Worm (Caenorhabditis elegans) whole organism, L3 larva: ENCODE results near the gene F07G6.5.
"Not testable (repeated sequence)": the region's sequence is repeated elsewhere in the genome, so short reads cannot be mapped to it uniquely, and the experiment has no call there.

Source experiments
- R02D3.7 ChIP-seq: fragments of 150-350 bp; optimal IDR thresholded peaks from 2 replicates; lab custom pipeline; 2014; ENCODE audit warnings: missing biosample characterization, missing genetic modification characterization
- ZK546.5 ChIP-seq: sonication (generic microtip); optimal IDR thresholded peaks from 2 replicates; lab custom pipeline; 2017; ENCODE audit warnings: missing biosample characterization, missing genetic modification characterization
- aly-2 ChIP-seq: fragments of 150-350 bp; optimal IDR thresholded peaks from 2 replicates; lab custom pipeline; 2014; ENCODE audit warnings: missing biosample characterization, missing genetic modification characterization
- ama-1 ChIP-seq: fragments of 150-350 bp; optimal IDR thresholded peaks from 2 replicates; lab custom pipeline; 2018
- ceh-16 ChIP-seq: sonication (generic microtip); optimal IDR thresholded peaks from 2 replicates; lab custom pipeline; 2017; ENCODE audit warnings: missing biosample characterization, missing genetic modification characterization
- ceh-28 ChIP-seq: fragments of 150-350 bp; optimal IDR thresholded peaks from 2 replicates; lab custom pipeline; 2014; ENCODE audit warnings: missing biosample characterization, missing genetic modification reagents, missing genetic modification characterization
- ceh-9 ChIP-seq: sonication (generic microtip); optimal IDR thresholded peaks from 2 replicates; lab custom pipeline; 2018; ENCODE audit warnings: missing biosample characterization, missing genetic modification characterization
- daf-12 ChIP-seq: fragments of 150-350 bp; optimal IDR thresholded peaks from 2 replicates; lab custom pipeline; 2014; ENCODE audit warnings: missing biosample characterization, missing genetic modification reagents, missing genetic modification characterization
- egl-5 ChIP-seq: fragments of 150-350 bp; optimal IDR thresholded peaks from 2 replicates; lab custom pipeline; 2017; ENCODE audit warnings: missing biosample characterization, missing genetic modification reagents, missing genetic modification characterization, inconsistent platforms
- elt-2 ChIP-seq: sonication (generic microtip); optimal IDR thresholded peaks from 2 replicates; lab custom pipeline; 2016; ENCODE audit warnings: missing genetic modification reagents, mild to moderate bottlenecking, missing genetic modification characterization, missing compliant biosample characterization
- eor-1 ChIP-seq, 2 experiments: fragments of 150-350 bp; optimal IDR thresholded peaks; 2 replicates each; lab custom pipeline; 2014 to 2018; ENCODE audit warnings: missing biosample characterization in 2 of 2, missing genetic modification characterization in 2 of 2
- fkh-10 ChIP-seq: sonication (generic microtip); optimal IDR thresholded peaks from 2 replicates; lab custom pipeline; 2017; ENCODE audit warnings: missing biosample characterization, missing genetic modification reagents, missing genetic modification characterization
- fkh-2 ChIP-seq: fragments of 150-350 bp; optimal IDR thresholded peaks from 2 replicates; lab custom pipeline; 2014; ENCODE audit warnings: missing biosample characterization, missing genetic modification reagents, missing genetic modification characterization
- fos-1 ChIP-seq: fragments of 150-350 bp; optimal IDR thresholded peaks from 2 replicates; lab custom pipeline; 2014; ENCODE audit warnings: missing biosample characterization, missing genetic modification characterization
- hmg-11 ChIP-seq: sonication (generic microtip); optimal IDR thresholded peaks from 2 replicates; lab custom pipeline; 2016; ENCODE audit warnings: missing genetic modification characterization, missing compliant biosample characterization
- lin-39 ChIP-seq: fragments of 150-350 bp; optimal IDR thresholded peaks from 2 replicates; lab custom pipeline; 2018; ENCODE audit warnings: missing biosample characterization, missing genetic modification reagents, missing genetic modification characterization
- mdl-1 ChIP-seq: fragments of 150-350 bp; optimal IDR thresholded peaks from 2 replicates; lab custom pipeline; 2014; ENCODE audit warnings: missing biosample characterization, missing genetic modification characterization
- mml-1 ChIP-seq: fragments of 150-350 bp; sonication (generic microtip); optimal IDR thresholded peaks from 3 replicates; lab custom pipeline; 2014; ENCODE audit warnings: missing biosample characterization, missing genetic modification characterization
- nfya-1 ChIP-seq: sonication (generic microtip); optimal IDR thresholded peaks from 2 replicates; lab custom pipeline; 2017; ENCODE audit warnings: missing genetic modification characterization, mild to moderate bottlenecking, missing compliant biosample characterization, antibody characterized with exemption, moderate library complexity; ENCODE audit not compliant: insufficient read depth
- nhr-23 ChIP-seq: fragments of 150-350 bp; optimal IDR thresholded peaks from 2 replicates; lab custom pipeline; 2014; ENCODE audit warnings: missing biosample characterization, missing genetic modification reagents, missing genetic modification characterization
- nhr-237 ChIP-seq: fragments of 150-350 bp; optimal IDR thresholded peaks from 2 replicates; lab custom pipeline; 2014; ENCODE audit warnings: missing biosample characterization, missing genetic modification characterization
- nhr-43 ChIP-seq: sonication (generic microtip); optimal IDR thresholded peaks from 2 replicates; lab custom pipeline; 2016; ENCODE audit warnings: mild to moderate bottlenecking, missing genetic modification characterization, missing compliant biosample characterization; ENCODE audit not compliant: poor library complexity, severe bottlenecking
- nhr-76 ChIP-seq: fragments of 150-350 bp; sonication (generic microtip); optimal IDR thresholded peaks from 5 replicates; lab custom pipeline; 2014; ENCODE audit warnings: missing biosample characterization, missing genetic modification characterization
- nhr-77 ChIP-seq: fragments of 150-350 bp; optimal IDR thresholded peaks from 2 replicates; lab custom pipeline; 2014; ENCODE audit warnings: missing biosample characterization, missing genetic modification characterization
- pha-4 ChIP-seq: fragments of 150-350 bp; optimal IDR thresholded peaks from 2 replicates; lab custom pipeline; 2014; ENCODE audit warnings: missing biosample characterization, missing genetic modification reagents, missing genetic modification characterization
- pqm-1 ChIP-seq: fragments of 150-350 bp; optimal IDR thresholded peaks from 2 replicates; lab custom pipeline; 2017; ENCODE audit warnings: missing biosample characterization, missing genetic modification characterization, inconsistent platforms
- sea-2 ChIP-seq: fragments of 150-350 bp; sonication (generic microtip); optimal IDR thresholded peaks from 4 replicates; lab custom pipeline; 2014; ENCODE audit warnings: missing biosample characterization, missing genetic modification reagents, missing genetic modification characterization
- skn-1 ChIP-seq: fragments of 150-350 bp; optimal IDR thresholded peaks from 2 replicates; lab custom pipeline; 2014; ENCODE audit warnings: missing biosample characterization, missing genetic modification characterization
- snpc-4 ChIP-seq: fragments of 150-350 bp; optimal IDR thresholded peaks from 2 replicates; lab custom pipeline; 2014; ENCODE audit warnings: missing biosample characterization, missing genetic modification characterization
- unc-62 ChIP-seq: fragments of 150-350 bp; sonication (generic microtip); optimal IDR thresholded peaks from 4 replicates; lab custom pipeline; 2014; ENCODE audit warnings: missing biosample characterization, missing genetic modification reagents, missing genetic modification characterization
- ztf-11 ChIP-seq: fragments of 150-350 bp; optimal IDR thresholded peaks from 2 replicates; lab custom pipeline; 2014; ENCODE audit warnings: missing biosample characterization, missing genetic modification characterization
- ztf-4 ChIP-seq: fragments of 150-350 bp; optimal IDR thresholded peaks from 2 replicates; lab custom pipeline; 2014; ENCODE audit warnings: missing biosample characterization, missing genetic modification characterization

F07G6.5 gene

DNA sequence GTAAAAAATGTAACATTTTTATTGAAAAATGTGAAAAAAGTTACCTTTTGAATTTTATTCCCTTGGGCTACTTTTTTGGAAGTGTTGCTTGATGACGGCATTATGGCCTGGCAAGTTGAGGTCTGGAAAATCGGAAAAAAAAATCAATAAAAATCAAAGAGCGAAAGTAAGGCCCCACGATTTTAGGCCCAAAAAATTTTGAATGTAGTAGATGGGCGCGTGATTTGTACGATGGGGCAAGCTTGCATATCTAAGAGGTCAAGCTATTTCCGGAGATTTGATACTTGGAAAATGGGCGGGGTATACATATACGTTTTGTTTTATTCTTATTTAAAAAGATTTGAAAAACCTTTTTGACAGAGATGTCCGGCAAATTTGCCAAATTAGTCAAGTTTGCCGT lies at the start of gene F07G6.5:
Gene F07G6.5 (minus strand): TSS at position 101 of the 400 bp plus-strand sequence.
- TF ChIP-seq R02D3.7 (tag; lab: Kevin White, UChicago) = no peak
- TF ChIP-seq fos-1 (tag; lab: Kevin White, UChicago) = no peak
- no peak for TF ChIP-seq egl-5 (tag; lab: Kevin White, UChicago)
- no peak for TF ChIP-seq skn-1 (tag; lab: Kevin White, UChicago)
- no peak for TF ChIP-seq mdl-1
- TF ChIP-seq ama-1 (lab: Kevin White, UChicago) = no peak
- no peak for TF ChIP-seq ceh-16

DNA sequence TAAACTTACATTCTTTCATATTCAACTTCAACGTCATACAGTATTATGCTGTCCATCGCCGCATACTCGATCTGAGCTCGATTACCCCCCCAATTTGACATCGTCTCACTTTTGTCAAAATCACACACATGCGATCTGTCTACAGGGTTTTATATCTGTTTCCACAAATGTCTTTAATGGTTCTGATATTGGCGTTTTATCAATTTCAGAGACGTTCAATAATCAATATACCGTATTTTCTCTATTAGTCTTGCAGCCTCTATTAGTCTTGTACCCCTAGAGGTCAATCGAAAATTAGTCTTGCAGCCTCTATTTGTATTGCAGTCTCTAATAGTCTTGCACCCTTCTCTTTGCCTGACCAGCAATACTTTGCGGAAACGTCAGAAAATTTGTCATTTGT lies 42.0 kb upstream of the F07G6.5 start, which contains the start of gene Y75D11A.6:
Gene Y75D11A.6 (minus strand): TSS at position 101 of the 400 bp plus-strand sequence.
- TF ChIP-seq ztf-11 (tag; lab: Kevin White, UChicago); snpc-4 (tag; lab: Kevin White, UChicago); eor-1 (tag; optimal IDR thresholded peaks at IDR 0.05; lab: Kevin White, UChicago): not testable (repeated sequence)

DNA sequence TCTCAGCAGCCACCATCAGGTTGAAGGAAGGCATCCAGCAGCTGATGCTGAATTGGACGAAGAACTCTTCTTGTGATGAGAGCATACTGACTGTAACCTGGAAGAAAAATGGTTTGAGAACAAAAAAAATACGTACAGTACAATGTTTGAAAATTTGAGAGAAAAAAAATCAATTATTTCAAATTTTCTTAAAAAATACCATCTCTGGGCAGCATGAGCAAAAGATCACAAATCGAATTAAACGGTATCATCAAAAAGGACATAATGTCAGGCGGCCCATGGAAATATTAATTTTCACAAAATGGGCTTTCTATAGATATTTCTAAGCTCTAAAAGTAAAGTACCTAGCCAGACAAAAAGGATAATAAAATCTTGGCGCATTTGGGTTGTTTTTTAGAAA lies 39.7 kb upstream of the F07G6.5 start, which contains the start of gene Y75D11A.3:
Gene Y75D11A.3 (minus strand): TSS at position 101 of the 400 bp plus-strand sequence.
- not testable (repeated sequence) for TF ChIP-seq hmg-11; ceh-28 (tag; lab: Kevin White, UChicago); pqm-1 (tag; lab: Kevin White, UChicago)

DNA sequence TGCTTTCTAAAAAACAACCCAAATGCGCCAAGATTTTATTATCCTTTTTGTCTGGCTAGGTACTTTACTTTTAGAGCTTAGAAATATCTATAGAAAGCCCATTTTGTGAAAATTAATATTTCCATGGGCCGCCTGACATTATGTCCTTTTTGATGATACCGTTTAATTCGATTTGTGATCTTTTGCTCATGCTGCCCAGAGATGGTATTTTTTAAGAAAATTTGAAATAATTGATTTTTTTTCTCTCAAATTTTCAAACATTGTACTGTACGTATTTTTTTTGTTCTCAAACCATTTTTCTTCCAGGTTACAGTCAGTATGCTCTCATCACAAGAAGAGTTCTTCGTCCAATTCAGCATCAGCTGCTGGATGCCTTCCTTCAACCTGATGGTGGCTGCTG lies 36.1 kb upstream of the F07G6.5 start, which contains the start of gene Y75D11A.2:
Gene Y75D11A.2 (plus strand): TSS at position 301 of the 400 bp plus-strand sequence.
- not testable (repeated sequence) for TF ChIP-seq aly-2 (tag; lab: Kevin White, UChicago); fkh-2 (tag; lab: Kevin White, UChicago); nhr-76
- TF ChIP-seq, all 47 proteins: peak for 0; not testable (repeated sequence) for 47

DNA sequence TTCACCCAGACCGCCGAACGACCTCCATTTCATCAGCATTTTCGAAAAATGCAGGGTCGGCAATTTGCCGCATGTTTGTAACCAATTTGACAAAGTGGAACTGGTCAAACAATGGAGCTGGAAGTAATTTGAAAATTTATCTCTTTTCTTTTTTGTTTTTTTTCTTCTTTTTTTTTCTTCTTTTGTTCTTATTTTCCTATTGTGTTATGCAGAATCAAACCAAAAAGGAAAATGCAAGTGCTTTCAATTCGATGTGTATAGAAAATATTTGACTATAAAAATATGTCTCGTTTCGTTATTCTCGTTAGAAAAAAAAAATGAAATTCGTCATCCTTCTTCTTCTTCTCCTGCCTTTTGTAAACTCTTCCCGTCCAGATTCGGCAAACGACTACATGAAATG lies 31.2 kb upstream of the F07G6.5 start, which contains the start of gene F07G6.10:
Gene F07G6.10 (plus strand): TSS at position 301 of the 400 bp plus-strand sequence.
- TF ChIP-seq elt-2 (tag; lab: Kevin White, UChicago) = no peak
- no peak for TF ChIP-seq nhr-237
- TF ChIP-seq nhr-23 = no peak
- no peak for TF ChIP-seq hmg-11
- TF ChIP-seq, all 47 proteins: peak for 0

DNA sequence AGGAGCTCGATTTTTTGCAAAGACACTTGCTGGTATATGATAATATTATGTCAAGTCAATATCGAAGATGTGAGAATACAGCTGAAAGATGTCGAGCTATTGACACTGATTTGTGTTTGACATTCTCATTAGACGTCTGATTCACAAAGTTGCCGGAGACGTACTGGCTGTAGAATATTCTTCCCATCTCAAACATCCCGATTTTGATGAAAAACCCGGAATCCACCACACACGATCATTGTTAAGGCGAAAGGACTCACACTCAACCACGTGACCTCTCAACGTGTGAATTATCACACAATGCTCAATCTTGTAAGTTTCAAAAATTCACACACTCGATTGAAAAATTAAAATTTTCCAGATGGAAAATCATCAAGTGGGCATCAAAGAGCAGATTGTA lies 29.5 kb upstream of the F07G6.5 start, which contains the start of gene F07G6.12:
Gene F07G6.12 (plus strand): TSS at position 301 of the 400 bp plus-strand sequence.
- TF ChIP-seq eor-1 (tag; optimal IDR thresholded peaks at IDR 0.05; lab: Kevin White, UChicago) (no peak), ceh-28 (tag; lab: Kevin White, UChicago) (no peak), nhr-43 (tag; lab: Kevin White, UChicago) (no peak), ama-1 (lab: Kevin White, UChicago) (no peak), lin-39 (tag; lab: Kevin White, UChicago) (no peak), nhr-77 (tag; lab: Kevin White, UChicago) (no peak), nfya-1 (no peak), ceh-9 (no peak), fkh-10 (no peak), ceh-16 (no peak), sea-2 (GFP tag; lab: Kevin White, UChicago) (no peak), daf-12 (tag; lab: Kevin White, UChicago) (no peak), pqm-1 (tag; lab: Kevin White, UChicago) (no peak), unc-62 (GFP tag; lab: Kevin White, UChicago) (no peak), mml-1 (no peak), pha-4 (tag; lab: Kevin White, UChicago) (no peak), ZK546.5 (no peak), nhr-237 (no peak), ztf-4 (tag; lab: Kevin White, UChicago) (no peak)
